Fruit fly (Drosophila melanogaster) whole organism, embryonic: Measurements from ENCODE around the gene CG16998.

Source experiments
- Abd-B ChIP-seq: fragments of 200-800 bp; sonication (Bioruptor generic); optimal IDR thresholded peaks from 2 replicates; lab custom pipeline; 2018; ENCODE audit warnings: missing biosample characterization, mild to moderate bottlenecking, missing genetic modification characterization, moderate library complexity
- Aef1 ChIP-seq: fragments of 200-800 bp; sonication (Bioruptor generic); IDR thresholded peaks from 3 replicates; pipeline ENCODE4 v1.3.6; 2022; ENCODE audit warnings: missing biosample characterization, missing genetic modification characterization
- Atf-2 ChIP-seq: fragments of 200-800 bp; sonication (Bioruptor generic); optimal IDR thresholded peaks from 2 replicates; lab custom pipeline; 2016; ENCODE audit warnings: missing biosample characterization, missing genetic modification characterization
- CG10267 ChIP-seq: fragments of 200-800 bp; sonication (Bioruptor generic); optimal IDR thresholded peaks from 2 replicates; lab custom pipeline; 2018; ENCODE audit warnings: missing biosample characterization, mild to moderate bottlenecking, missing genetic modification characterization, moderate library complexity
- CG10543 ChIP-seq: fragments of 200-800 bp; sonication (Bioruptor generic); optimal IDR thresholded peaks from 3 replicates; lab custom pipeline; 2017; ENCODE audit warnings: missing biosample characterization, mild to moderate bottlenecking, missing genetic modification characterization, moderate library complexity
- CG12155 ChIP-seq: fragments of 200-800 bp; sonication (Bioruptor generic); optimal IDR thresholded peaks from 3 replicates; lab custom pipeline; 2016; ENCODE audit warnings: missing biosample characterization, missing genetic modification characterization
- CG12942 ChIP-seq: fragments of 200-800 bp; sonication (Bioruptor generic); optimal IDR thresholded peaks from 3 replicates; lab custom pipeline; 2016; ENCODE audit warnings: missing biosample characterization, missing genetic modification characterization
- CG13424 ChIP-seq: fragments of 200-800 bp; sonication (Bioruptor generic); optimal IDR thresholded peaks from 2 replicates; lab custom pipeline; 2019; ENCODE audit warnings: missing biosample characterization, mild to moderate bottlenecking, missing genetic modification characterization, moderate library complexity
- CG14710 ChIP-seq: fragments of 200-800 bp; sonication (Bioruptor generic); optimal IDR thresholded peaks from 3 replicates; lab custom pipeline; 2019; ENCODE audit warnings: missing biosample characterization, mild to moderate bottlenecking, missing genetic modification characterization, moderate library complexity
- CG16779 ChIP-seq: fragments of 200-800 bp; sonication (Bioruptor generic); IDR thresholded peaks from 2 replicates; pipeline ENCODE4 v1.3.6; 2022; ENCODE audit warnings: missing biosample characterization, missing genetic modification characterization
- CG16815 ChIP-seq: fragments of 200-800 bp; sonication (Bioruptor generic); optimal IDR thresholded peaks from 3 replicates; lab custom pipeline; 2017; ENCODE audit warnings: missing biosample characterization, mild to moderate bottlenecking, missing genetic modification characterization
- CG17186 ChIP-seq: fragments of 200-800 bp; sonication (Bioruptor generic); optimal IDR thresholded peaks from 3 replicates; lab custom pipeline; 2017; ENCODE audit warnings: missing biosample characterization, missing genetic modification reagents, missing genetic modification characterization
- CG17912 ChIP-seq: fragments of 200-800 bp; sonication (Bioruptor generic); optimal IDR thresholded peaks from 2 replicates; lab custom pipeline; 2018; ENCODE audit warnings: missing biosample characterization, mild to moderate bottlenecking, missing genetic modification characterization
- CG1832 ChIP-seq: fragments of 200-800 bp; sonication (Bioruptor generic); optimal IDR thresholded peaks from 2 replicates; lab custom pipeline; 2017; ENCODE audit warnings: missing biosample characterization, mild to moderate bottlenecking, missing genetic modification characterization, inconsistent platforms
- CG2129 ChIP-seq: fragments of 200-800 bp; sonication (Bioruptor generic); IDR thresholded peaks from 2 replicates; pipeline ENCODE4 v1.3.6; 2022; ENCODE audit warnings: missing biosample characterization, missing genetic modification characterization; ENCODE audit not compliant: partially characterized antibody
- CG3163 ChIP-seq: fragments of 200-800 bp; sonication (Bioruptor generic); optimal IDR thresholded peaks from 3 replicates; lab custom pipeline; 2016; ENCODE audit warnings: missing biosample characterization, missing genetic modification characterization
- CG3281 ChIP-seq: fragments of 200-800 bp; sonication (Bioruptor generic); optimal IDR thresholded peaks from 3 replicates; lab custom pipeline; 2017; ENCODE audit warnings: missing biosample characterization, mild to moderate bottlenecking, missing genetic modification characterization
- CG4282 ChIP-seq: fragments of 200-800 bp; sonication (Bioruptor generic); optimal IDR thresholded peaks from 2 replicates; lab custom pipeline; 2016; ENCODE audit warnings: missing biosample characterization, missing genetic modification characterization
- CG6272 ChIP-seq: fragments of 200-800 bp; sonication (Bioruptor generic); IDR thresholded peaks from 2 replicates; pipeline ENCODE4 v1.3.6; 2022; ENCODE audit warnings: missing biosample characterization, missing genetic modification characterization
- CG6854 ChIP-seq: fragments of 200-800 bp; sonication (Bioruptor generic); optimal IDR thresholded peaks from 3 replicates; lab custom pipeline; 2017; ENCODE audit warnings: missing biosample characterization, mild to moderate bottlenecking, missing genetic modification characterization
- CG7928 ChIP-seq: fragments of 200-800 bp; sonication (Bioruptor generic); optimal IDR thresholded peaks from 2 replicates; lab custom pipeline; 2017; ENCODE audit warnings: missing biosample characterization, mild to moderate bottlenecking, missing genetic modification characterization
- CG9797 ChIP-seq: fragments of 200-800 bp; sonication (Bioruptor generic); optimal IDR thresholded peaks from 3 replicates; lab custom pipeline; 2018; ENCODE audit warnings: missing biosample characterization, mild to moderate bottlenecking, missing genetic modification characterization
- Camta ChIP-seq: fragments of 200-800 bp; sonication (Bioruptor generic); optimal IDR thresholded peaks from 2 replicates; lab custom pipeline; 2016; ENCODE audit warnings: missing biosample characterization, missing genetic modification characterization
- Dp ChIP-seq: fragments of 200-800 bp; sonication (Bioruptor generic); optimal IDR thresholded peaks from 2 replicates; lab custom pipeline; 2018; ENCODE audit warnings: missing biosample characterization, mild to moderate bottlenecking, missing genetic modification characterization, moderate library complexity
- H15 ChIP-seq: fragments of 200-800 bp; sonication (Bioruptor generic); IDR thresholded peaks from 3 replicates; pipeline ENCODE4 v1.3.6; 2022; ENCODE audit warnings: missing biosample characterization, missing genetic modification characterization
- HLH3B ChIP-seq: fragments of 200-800 bp; sonication (Bioruptor generic); IDR thresholded peaks from 2 replicates; pipeline ENCODE4 v1.3.6; 2022; ENCODE audit warnings: missing biosample characterization, missing genetic modification characterization
- HLH4C ChIP-seq: fragments of 200-800 bp; sonication (Bioruptor generic); IDR thresholded peaks from 3 replicates; pipeline ENCODE4 v1.3.6; 2022; ENCODE audit warnings: missing biosample characterization, missing genetic modification characterization; ENCODE audit not compliant: partially characterized antibody
- Lim3 ChIP-seq: fragments of 200-800 bp; sonication (Bioruptor generic); IDR thresholded peaks from 2 replicates; pipeline ENCODE4 v1.3.6; 2022; ENCODE audit warnings: missing biosample characterization, missing genetic modification characterization
- MTF-1 ChIP-seq: fragments of 200-800 bp; sonication (Bioruptor generic); optimal IDR thresholded peaks from 2 replicates; lab custom pipeline; 2018; ENCODE audit warnings: missing biosample characterization, mild to moderate bottlenecking, missing genetic modification characterization, borderline replicate concordance
- Oli ChIP-seq: fragments of 200-800 bp; sonication (Bioruptor generic); optimal IDR thresholded peaks from 2 replicates; lab custom pipeline; 2018; ENCODE audit warnings: missing biosample characterization, mild to moderate bottlenecking, missing genetic modification characterization, moderate library complexity
- Sry-β ChIP-seq: fragments of 200-800 bp; sonication (Bioruptor generic); optimal IDR thresholded peaks from 2 replicates; lab custom pipeline; 2018; ENCODE audit warnings: missing biosample characterization, mild to moderate bottlenecking, missing genetic modification characterization, moderate library complexity
- Stat92E ChIP-seq, 3 experiments: fragments of >200 bp in 2 of 3; fragments of 200-800 bp in 1 of 3; sonication (Bioruptor generic) in 1 of 3; optimal IDR thresholded peaks; 2 replicates each; lab custom pipeline; 2017 to 2019; ENCODE audit warnings: missing biosample characterization in 3 of 3, missing genetic modification characterization in 3 of 3, mild to moderate bottlenecking in 1 of 3, moderate library complexity in 1 of 3
- al ChIP-seq: fragments of 200-800 bp; sonication (Bioruptor generic); IDR thresholded peaks from 2 replicates; pipeline ENCODE4 v1.3.6; 2022; ENCODE audit warnings: missing biosample characterization, missing genetic modification characterization
- az2 ChIP-seq: fragments of 200-800 bp; sonication (Bioruptor generic); optimal IDR thresholded peaks from 3 replicates; lab custom pipeline; 2016; ENCODE audit warnings: missing biosample characterization, missing genetic modification characterization
- cad ChIP-seq: fragments of >200 bp; optimal IDR thresholded peaks from 2 replicates; lab custom pipeline; 2017; ENCODE audit warnings: missing biosample characterization, missing genetic modification characterization
- caup ChIP-seq: fragments of 200-800 bp; sonication (Bioruptor generic); optimal IDR thresholded peaks from 3 replicates; lab custom pipeline; 2017; ENCODE audit warnings: missing biosample characterization, mild to moderate bottlenecking, missing genetic modification characterization, moderate library complexity; ENCODE audit not compliant: severe bottlenecking
- ci ChIP-seq: fragments of 200-800 bp; sonication (Bioruptor generic); IDR thresholded peaks from 3 replicates; pipeline ENCODE4 v1.3.6; 2022; ENCODE audit warnings: missing biosample characterization, missing genetic modification characterization
- esg ChIP-seq: fragments of 200-800 bp; sonication (Bioruptor generic); conservative IDR thresholded peaks from 2 replicates; pipeline ENCODE4 v1.3.6; 2022; ENCODE audit warnings: missing biosample characterization, missing genetic modification characterization
- fd96Cb ChIP-seq: fragments of 200-800 bp; sonication (Bioruptor generic); optimal IDR thresholded peaks from 2 replicates; lab custom pipeline; 2018; ENCODE audit warnings: missing biosample characterization, mild to moderate bottlenecking, missing genetic modification characterization, moderate library complexity
- gcm2 ChIP-seq: fragments of 200-800 bp; sonication (Bioruptor generic); optimal IDR thresholded peaks from 2 replicates; lab custom pipeline; 2016; ENCODE audit warnings: missing biosample characterization, missing genetic modification characterization
- lola ChIP-seq, 3 experiments: fragments of >200 bp in 2 of 3; fragments of 200-800 bp in 1 of 3; sonication (Bioruptor generic) in 1 of 3; optimal IDR thresholded peaks; 2 replicates each; lab custom pipeline; 2017 to 2019; ENCODE audit warnings: missing biosample characterization in 3 of 3, missing genetic modification characterization in 3 of 3, mild to moderate bottlenecking in 1 of 3, moderate library complexity in 1 of 3
- luna ChIP-seq: fragments of 200-800 bp; sonication (Bioruptor generic); optimal IDR thresholded peaks from 2 replicates; lab custom pipeline; 2016; ENCODE audit warnings: missing biosample characterization, missing genetic modification characterization
- nau ChIP-seq: fragments of 200-800 bp; sonication (Bioruptor generic); optimal IDR thresholded peaks from 3 replicates; lab custom pipeline; 2017; ENCODE audit warnings: missing biosample characterization, mild to moderate bottlenecking, missing genetic modification characterization, missing genetic modification reagents
- phol ChIP-seq: fragments of 200-800 bp; sonication (Bioruptor generic); optimal IDR thresholded peaks from 3 replicates; lab custom pipeline; 2018; ENCODE audit warnings: missing biosample characterization, mild to moderate bottlenecking, missing genetic modification characterization, moderate library complexity
- sima ChIP-seq: fragments of 200-800 bp; sonication (Bioruptor generic); optimal IDR thresholded peaks from 2 replicates; lab custom pipeline; 2016; ENCODE audit warnings: missing biosample characterization, missing genetic modification characterization
- trh ChIP-seq: fragments of 200-800 bp; sonication (Bioruptor generic); optimal IDR thresholded peaks from 2 replicates; lab custom pipeline; 2016; ENCODE audit warnings: missing biosample characterization, missing genetic modification characterization
- vfl ChIP-seq: fragments of 200-800 bp; sonication (Bioruptor generic); optimal IDR thresholded peaks from 2 replicates; lab custom pipeline; 2016; ENCODE audit warnings: missing biosample characterization, missing genetic modification characterization

Gene CG16998

DNA sequence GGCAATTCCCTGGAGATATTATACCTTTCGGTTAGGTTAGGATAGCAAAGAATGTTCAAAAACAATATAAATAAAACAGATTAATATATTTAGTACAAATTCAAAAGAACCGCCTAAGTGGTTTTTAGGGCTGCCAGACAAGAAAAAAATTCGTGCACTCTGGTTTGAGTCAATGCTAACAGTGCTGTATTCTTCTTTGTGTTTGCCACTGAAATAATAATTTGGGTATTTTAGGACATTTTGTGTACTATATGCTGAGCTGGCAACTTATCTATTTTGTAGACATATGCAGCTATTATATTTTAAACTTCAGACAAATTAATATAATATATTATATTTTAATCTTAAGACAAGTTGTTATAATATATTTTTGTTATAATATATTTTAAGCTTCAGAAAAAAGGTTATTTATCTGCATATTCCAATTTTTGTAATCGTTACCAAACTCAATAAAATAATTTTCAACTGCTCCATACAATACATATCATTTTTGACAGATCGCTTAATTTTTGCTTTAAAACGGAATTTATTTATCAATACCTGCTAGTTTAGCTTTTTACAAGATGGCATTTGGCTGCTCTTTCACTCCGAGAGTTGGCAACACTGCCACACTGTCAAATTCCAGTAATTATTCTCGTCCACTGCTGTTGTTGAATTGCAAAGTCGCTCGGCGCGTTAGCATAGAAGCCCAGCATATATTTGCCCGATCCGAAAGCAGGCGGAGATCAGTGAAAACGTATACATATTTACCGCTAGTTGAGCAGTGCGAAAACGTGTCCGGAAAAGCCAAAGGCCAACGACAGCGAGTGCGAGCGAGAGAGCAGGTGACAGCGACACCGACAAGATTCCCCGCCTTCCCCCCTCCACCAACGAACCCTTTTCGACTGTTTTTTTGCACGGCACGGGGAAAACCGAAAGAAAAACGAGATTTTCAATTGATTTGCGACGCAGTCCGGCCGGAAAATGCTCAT, 28.9 kb downstream of the CG16998 start, which contains the start of gene CG7546 (continued):
- TF ChIP-seq Dp (GFP tag; lab: Kevin White, UChicago), result peak; percentile 93
- no peak for TF ChIP-seq cad (GFP tag; lab: Kevin White, UChicago)
- peak; percentile 91 for TF ChIP-seq phol (tag; lab: Kevin White, UChicago)
- peak in 1 of 3 experiments; percentile 65 for TF ChIP-seq lola (GFP tag; optimal IDR thresholded peaks at IDR 0.05; lab: Kevin White, UChicago)
- TF ChIP-seq H15, result no peak
- TF ChIP-seq Atf-2 (GFP tag; lab: Kevin White, UChicago), result peak; percentile 35
- TF ChIP-seq CG16779 (GFP tag; lab: Robert Waterston, UW), result no peak
- peak; percentile 22 for TF ChIP-seq CG10543 (GFP tag; lab: Kevin White, UChicago)
- no peak for TF ChIP-seq sima (GFP tag; lab: Kevin White, UChicago)
- TF ChIP-seq CG7928 (GFP tag; lab: Kevin White, UChicago), result no peak
- TF ChIP-seq vfl (GFP tag; lab: Kevin White, UChicago), result no peak
- no peak for TF ChIP-seq caup (GFP tag; lab: Kevin White, UChicago)
- no peak for TF ChIP-seq CG17912 (GFP tag; lab: Kevin White, UChicago)
- TF ChIP-seq Stat92E (GFP tag; optimal IDR thresholded peaks at IDR 0.05; lab: Kevin White, UChicago), result no peak
- TF ChIP-seq CG17186 (GFP tag; lab: Kevin White, UChicago), result no peak
- no peak for TF ChIP-seq CG3163
- peak; percentile 29; the same call in 1 of the 3 replicates for TF ChIP-seq Aef1
- peak; percentile 40 for TF ChIP-seq CG9797 (GFP tag; lab: Kevin White, UChicago)
- TF ChIP-seq nau (GFP tag; lab: Kevin White, UChicago), result no peak
- TF ChIP-seq az2 (GFP tag; lab: Kevin White, UChicago), result peak; percentile 50
- no peak for TF ChIP-seq CG2129 (GFP tag; lab: Robert Waterston, UW)
- peak; percentile 37; the same call in 1 of the 2 replicates for TF ChIP-seq esg (GFP tag; lab: Robert Waterston, UW)
- peak; percentile 17 for TF ChIP-seq CG12942 (GFP tag; lab: Kevin White, UChicago)
- 0 out of 2 replicates have a peak, but pooled peaks have one; percentile 15 for TF ChIP-seq HLH3B (GFP tag; lab: Robert Waterston, UW)
- 0 out of 3 replicates have a peak, but pooled peaks have one; percentile 21 for TF ChIP-seq ci
- TF ChIP-seq HLH4C (GFP tag; lab: Robert Waterston, UW), result 0 out of 3 replicates have a peak, but pooled peaks have one; percentile 27
- no peak for TF ChIP-seq MTF-1
- peak; percentile 66 for TF ChIP-seq CG13424 (tag; lab: Kevin White, UChicago)
- peak; percentile 72 for TF ChIP-seq CG14710 (tag; lab: Kevin White, UChicago)
- peak; percentile 15 for TF ChIP-seq fd96Cb
- peak; percentile 95 for TF ChIP-seq Sry-β (GFP tag; lab: Kevin White, UChicago)
- TF ChIP-seq trh (GFP tag; lab: Kevin White, UChicago), result no peak
- peak; percentile 6 for TF ChIP-seq CG16815 (GFP tag; lab: Kevin White, UChicago)
- peak; percentile 37 for TF ChIP-seq CG12155 (GFP tag; lab: Kevin White, UChicago)
- no peak for TF ChIP-seq CG4282
- no peak for TF ChIP-seq CG6854
- peak; percentile 11 for TF ChIP-seq Oli
- TF ChIP-seq Camta (GFP tag; lab: Kevin White, UChicago), result no peak
- no peak for TF ChIP-seq luna
- TF ChIP-seq CG6272 (GFP tag; lab: Robert Waterston, UW), result peak; percentile 33; the same call in 1 of the 2 replicates
- peak; percentile 84 for TF ChIP-seq CG1832 (GFP tag; lab: Kevin White, UChicago)
- no peak for TF ChIP-seq Lim3 (GFP tag; lab: Robert Waterston, UW)
- peak; percentile 28 for TF ChIP-seq CG3281 (GFP tag; lab: Kevin White, UChicago)
- TF ChIP-seq Abd-B (GFP tag; lab: Kevin White, UChicago), result peak; percentile 28
- TF ChIP-seq gcm2 (GFP tag; lab: Kevin White, UChicago), result no peak
- TF ChIP-seq CG10267 (tag; lab: Kevin White, UChicago), result peak; percentile 61
- peak; percentile 51 for TF ChIP-seq al
